Fruit fly (Drosophila melanogaster) whole organism, embryonic: ENCODE results near the gene CG34429.

ENCODE experiments used
- Adf1 ChIP-seq: fragments of 200-800 bp; sonication (Bioruptor generic); IDR thresholded peaks from 2 replicates; pipeline ENCODE4 v1.3.6; 2022; ENCODE audit warnings: missing biosample characterization, missing genetic modification characterization
- Atf6 ChIP-seq: fragments of 200-800 bp; sonication (Bioruptor generic); IDR thresholded peaks from 2 replicates; pipeline ENCODE4 v1.3.6; 2022; ENCODE audit warnings: missing biosample characterization, missing genetic modification characterization
- B-H2 ChIP-seq: fragments of 200-800 bp; sonication (Bioruptor generic); optimal IDR thresholded peaks from 2 replicates; lab custom pipeline; 2018; ENCODE audit warnings: missing biosample characterization, mild to moderate bottlenecking, missing genetic modification characterization
- Bgb ChIP-seq: fragments of 200-800 bp; sonication (Bioruptor generic); IDR thresholded peaks from 2 replicates; pipeline ENCODE4 v1.3.6; 2022; ENCODE audit warnings: missing biosample characterization, missing genetic modification characterization; ENCODE audit not compliant: partially characterized antibody
- Blimp-1 ChIP-seq: fragments of 200-800 bp; sonication (Bioruptor generic); optimal IDR thresholded peaks from 3 replicates; lab custom pipeline; 2018; ENCODE audit warnings: missing biosample characterization, missing genetic modification characterization, mild to moderate bottlenecking, moderate library complexity, missing genetic modification reagents
- CG10366 ChIP-seq: fragments of 200-800 bp; sonication (Bioruptor generic); IDR thresholded peaks from 2 replicates; pipeline ENCODE4 v1.3.6; 2022; ENCODE audit warnings: missing biosample characterization, missing genetic modification characterization
- CG10654 ChIP-seq: fragments of 200-800 bp; sonication (Bioruptor generic); optimal IDR thresholded peaks from 2 replicates; lab custom pipeline; 2016; ENCODE audit warnings: missing biosample characterization, missing genetic modification characterization
- CG12104 ChIP-seq: fragments of 200-800 bp; sonication (Bioruptor generic); optimal IDR thresholded peaks from 3 replicates; lab custom pipeline; 2016; ENCODE audit warnings: missing biosample characterization, missing genetic modification characterization
- CG13287 ChIP-seq: fragments of 200-800 bp; sonication (Bioruptor generic); IDR thresholded peaks from 2 replicates; pipeline ENCODE4 v1.3.6; 2022; ENCODE audit warnings: missing biosample characterization, missing genetic modification characterization; ENCODE audit not compliant: partially characterized antibody
- CG14667 ChIP-seq: fragments of 200-800 bp; sonication (Bioruptor generic); IDR thresholded peaks from 2 replicates; pipeline ENCODE4 v1.3.6; 2022; ENCODE audit warnings: missing biosample characterization, missing genetic modification characterization
- CG15514 ChIP-seq: fragments of 200-800 bp; sonication (Bioruptor generic); optimal IDR thresholded peaks from 3 replicates; lab custom pipeline; 2017; ENCODE audit warnings: missing biosample characterization, missing genetic modification characterization, mild to moderate bottlenecking, moderate library complexity, missing genetic modification reagents
- CG2129 ChIP-seq: fragments of 200-800 bp; sonication (Bioruptor generic); IDR thresholded peaks from 2 replicates; pipeline ENCODE4 v1.3.6; 2022; ENCODE audit warnings: missing biosample characterization, missing genetic modification characterization; ENCODE audit not compliant: partially characterized antibody
- CG30020 ChIP-seq: fragments of 200-800 bp; optimal IDR thresholded peaks from 2 replicates; lab custom pipeline; 2019; ENCODE audit warnings: missing biosample characterization, mild to moderate bottlenecking, missing genetic modification characterization, moderate library complexity
- CG32767 ChIP-seq: fragments of 200-800 bp; sonication (Bioruptor generic); IDR thresholded peaks from 2 replicates; pipeline ENCODE4 v1.3.6; 2022; ENCODE audit warnings: missing biosample characterization, missing genetic modification characterization
- CG43689 ChIP-seq: fragments of 200-800 bp; sonication (Bioruptor generic); IDR thresholded peaks from 2 replicates; pipeline ENCODE4 v1.3.6; 2022; ENCODE audit warnings: missing biosample characterization, missing genetic modification characterization
- CG4854 ChIP-seq: fragments of 200-800 bp; sonication (Bioruptor generic); optimal IDR thresholded peaks from 2 replicates; lab custom pipeline; 2016; ENCODE audit warnings: missing biosample characterization, missing genetic modification characterization, inconsistent platforms
- CG7745 ChIP-seq: fragments of 200-800 bp; sonication (Bioruptor generic); optimal IDR thresholded peaks from 2 replicates; lab custom pipeline; 2018; ENCODE audit warnings: missing biosample characterization, mild to moderate bottlenecking, missing genetic modification characterization, moderate library complexity
- CG9609 ChIP-seq: fragments of 200-800 bp; sonication (Bioruptor generic); optimal IDR thresholded peaks from 3 replicates; lab custom pipeline; 2016; ENCODE audit warnings: missing biosample characterization, missing genetic modification characterization
- Doc2 ChIP-seq: fragments of 200-800 bp; sonication (Bioruptor generic); IDR thresholded peaks from 2 replicates; pipeline ENCODE4 v1.3.6; 2022; ENCODE audit warnings: missing biosample characterization, missing genetic modification characterization
- Doc3 ChIP-seq: fragments of 200-800 bp; sonication (Bioruptor generic); IDR thresholded peaks from 3 replicates; pipeline ENCODE4 v1.3.6; 2022; ENCODE audit warnings: missing biosample characterization, missing genetic modification characterization; ENCODE audit not compliant: partially characterized antibody
- Ets65A ChIP-seq: fragments of 200-800 bp; sonication (Bioruptor generic); peaks from one replicate; lab custom pipeline; 2016; ENCODE audit warnings: missing biosample characterization, missing genetic modification characterization
- Lpt ChIP-seq: fragments of >200 bp; optimal IDR thresholded peaks from 2 replicates; lab custom pipeline; 2018; ENCODE audit warnings: missing biosample characterization, missing genetic modification characterization
- NC2α ChIP-seq: fragments of 200-800 bp; sonication (Bioruptor generic); optimal IDR thresholded peaks from 2 replicates; lab custom pipeline; 2016; ENCODE audit warnings: missing biosample characterization, missing genetic modification characterization
- Opbp ChIP-seq: fragments of 200-800 bp; sonication (Bioruptor generic); IDR thresholded peaks from 3 replicates; pipeline ENCODE4 v1.3.6; 2022; ENCODE audit warnings: missing biosample characterization, missing genetic modification characterization; ENCODE audit not compliant: partially characterized antibody
- PHDP ChIP-seq: fragments of 200-800 bp; sonication (Bioruptor generic); optimal IDR thresholded peaks from 3 replicates; lab custom pipeline; 2018; ENCODE audit warnings: missing biosample characterization, mild to moderate bottlenecking, missing genetic modification characterization, moderate library complexity
- Rfx ChIP-seq: fragments of 200-800 bp; sonication (Bioruptor generic); IDR thresholded peaks from 2 replicates; pipeline ENCODE4 v1.3.6; 2022; ENCODE audit warnings: missing biosample characterization, missing genetic modification characterization
- Sox102F ChIP-seq: fragments of 200-800 bp; sonication (Bioruptor generic); optimal IDR thresholded peaks from 2 replicates; lab custom pipeline; 2018; ENCODE audit warnings: missing biosample characterization, mild to moderate bottlenecking, missing genetic modification characterization, moderate library complexity
- ab ChIP-seq: fragments of 200-800 bp; sonication (Bioruptor generic); optimal IDR thresholded peaks from 2 replicates; lab custom pipeline; 2016; ENCODE audit warnings: missing biosample characterization, missing genetic modification characterization
- ap ChIP-seq: fragments of 200-800 bp; sonication (Bioruptor generic); IDR thresholded peaks from 2 replicates; pipeline ENCODE4 v1.3.6; 2022; ENCODE audit warnings: missing biosample characterization, missing genetic modification characterization
- ato ChIP-seq: fragments of 200-800 bp; sonication (Bioruptor generic); IDR thresholded peaks from 2 replicates; pipeline ENCODE4 v1.3.6; 2022; ENCODE audit warnings: missing biosample characterization, missing genetic modification characterization; ENCODE audit not compliant: partially characterized antibody
- bcd ChIP-seq: fragments of 200-800 bp; sonication (Bioruptor generic); optimal IDR thresholded peaks from 2 replicates; lab custom pipeline; 2017; ENCODE audit warnings: missing biosample characterization, mild to moderate bottlenecking, missing genetic modification characterization
- dati ChIP-seq: fragments of 200-800 bp; sonication (Bioruptor generic); IDR thresholded peaks from 2 replicates; pipeline ENCODE4 v1.3.6; 2022; ENCODE audit warnings: missing biosample characterization, missing genetic modification characterization
- ems ChIP-seq: fragments of 200-800 bp; sonication (Bioruptor generic); optimal IDR thresholded peaks from 3 replicates; lab custom pipeline; 2016; ENCODE audit warnings: missing biosample characterization, missing genetic modification characterization
- esg ChIP-seq: fragments of 200-800 bp; sonication (Bioruptor generic); conservative IDR thresholded peaks from 2 replicates; pipeline ENCODE4 v1.3.6; 2022; ENCODE audit warnings: missing biosample characterization, missing genetic modification characterization
- fd96Cb ChIP-seq: fragments of 200-800 bp; sonication (Bioruptor generic); optimal IDR thresholded peaks from 2 replicates; lab custom pipeline; 2018; ENCODE audit warnings: missing biosample characterization, mild to moderate bottlenecking, missing genetic modification characterization, moderate library complexity
- hkb ChIP-seq, 2 experiments: fragments of 200-800 bp in 1 of 2; fragments of >200 bp in 1 of 2; sonication (Bioruptor generic) in 1 of 2; IDR thresholded peaks in 1 of 2; optimal IDR thresholded peaks in 1 of 2; 2 replicates each; pipeline versions ENCODE4 v1.3.6 to Lab custom; 2017 to 2022; ENCODE audit warnings: missing biosample characterization in 1 of 2, missing genetic modification characterization in 1 of 2
- knrl ChIP-seq: fragments of 200-800 bp; sonication (Bioruptor generic); IDR thresholded peaks from 3 replicates; pipeline ENCODE4 v1.3.6; 2022; ENCODE audit warnings: missing biosample characterization, missing genetic modification characterization; ENCODE audit not compliant: partially characterized antibody
- pita ChIP-seq: fragments of 200-800 bp; sonication (Bioruptor generic); optimal IDR thresholded peaks from 2 replicates; lab custom pipeline; 2017; ENCODE audit warnings: missing biosample characterization, mild to moderate bottlenecking, missing genetic modification characterization
- pnt ChIP-seq: fragments of 200-800 bp; sonication (Bioruptor generic); optimal IDR thresholded peaks from 3 replicates; lab custom pipeline; 2016; ENCODE audit warnings: missing biosample characterization, missing genetic modification characterization
- ranshi ChIP-seq: fragments of 200-800 bp; sonication (Bioruptor generic); IDR thresholded peaks from 2 replicates; pipeline ENCODE4 v1.3.6; 2022; ENCODE audit warnings: missing biosample characterization, missing genetic modification characterization
- repo ChIP-seq: fragments of 200-800 bp; sonication (Bioruptor generic); optimal IDR thresholded peaks from 2 replicates; lab custom pipeline; 2016; ENCODE audit warnings: missing biosample characterization, missing genetic modification characterization
- rib ChIP-seq: fragments of 200-800 bp; sonication (Bioruptor generic); IDR thresholded peaks from 2 replicates; pipeline ENCODE4 v1.3.6; 2022; ENCODE audit warnings: missing biosample characterization, missing genetic modification characterization
- salm ChIP-seq: fragments of 200-800 bp; sonication (Bioruptor generic); optimal IDR thresholded peaks from 2 replicates; lab custom pipeline; 2018; ENCODE audit warnings: missing biosample characterization, mild to moderate bottlenecking, missing genetic modification characterization
- shn ChIP-seq: fragments of 200-800 bp; sonication (Bioruptor generic); optimal IDR thresholded peaks from 3 replicates; lab custom pipeline; 2016; ENCODE audit warnings: missing biosample characterization, missing genetic modification characterization
- sisA ChIP-seq: fragments of 200-800 bp; sonication (Bioruptor generic); IDR thresholded peaks from 2 replicates; pipeline ENCODE4 v1.3.6; 2022; ENCODE audit warnings: missing biosample characterization, missing genetic modification characterization
- sob ChIP-seq: fragments of 200-800 bp; sonication (Bioruptor generic); IDR thresholded peaks from 2 replicates; pipeline ENCODE4 v1.3.6; 2022; ENCODE audit warnings: missing biosample characterization, missing genetic modification characterization
- tup ChIP-seq: fragments of 200-800 bp; sonication (Bioruptor generic); optimal IDR thresholded peaks from 2 replicates; lab custom pipeline; 2016; ENCODE audit warnings: missing biosample characterization, mild to moderate bottlenecking, missing genetic modification characterization, moderate library complexity
- vvl ChIP-seq: fragments of 200-800 bp; sonication (Bioruptor generic); IDR thresholded peaks from 2 replicates; pipeline ENCODE4 v1.3.6; 2022; ENCODE audit warnings: missing biosample characterization, missing genetic modification characterization
- wdn ChIP-seq: fragments of 200-800 bp; sonication (Bioruptor generic); IDR thresholded peaks from 2 replicates; pipeline ENCODE4 v1.3.6; 2022; ENCODE audit warnings: missing biosample characterization, missing genetic modification characterization

The CG34429 gene

dm6 chr3L:13015823-13016465 lies 46.9 kb upstream of the CG34429 start, which contains the start of gene CG11267 (continued):
- TF ChIP-seq CG32767 (GFP tag; lab: Robert Waterston, UW) (peak; percentile 62), CG9609 (GFP tag; lab: Kevin White, UChicago) (peak; percentile 77), Blimp-1 (peak; percentile 78), CG13287 (GFP tag; lab: Robert Waterston, UW) (no peak), ap (peak; percentile 91), fd96Cb (peak; percentile 85), Opbp (GFP tag; lab: Robert Waterston, UW) (0 out of 3 replicates have a peak, but pooled peaks have one; percentile 35), Adf1 (no peak), knrl (GFP tag; lab: Robert Waterston, UW) (no peak), esg (GFP tag; lab: Robert Waterston, UW) (peak; percentile 93), ems (GFP tag; lab: Kevin White, UChicago) (peak; percentile 73), sob (GFP tag; lab: Robert Waterston, UW) (peak; percentile 93), wdn (GFP tag; lab: Robert Waterston, UW) (peak; percentile 88), Ets65A (GFP tag; lab: Kevin White, UChicago) (peak; percentile 98), CG7745 (tag; lab: Kevin White, UChicago) (no peak), rib (GFP tag; lab: Robert Waterston, UW) (peak; percentile 79), CG14667 (GFP tag; lab: Robert Waterston, UW) (peak; percentile 79), Atf6 (GFP tag; lab: Robert Waterston, UW) (peak; percentile 93), pita (no peak), bcd (GFP tag; lab: Kevin White, UChicago) (peak; percentile 84), repo (peak; percentile 47), CG4854 (GFP tag; lab: Kevin White, UChicago) (peak; percentile 64), CG2129 (GFP tag; lab: Robert Waterston, UW) (no peak), CG30020 (tag; lab: Kevin White, UChicago) (peak; percentile 71), Doc2 (GFP tag; lab: Robert Waterston, UW) (no peak), pnt (GFP tag; lab: Kevin White, UChicago) (peak; percentile 80), ab (GFP tag; lab: Kevin White, UChicago) (peak; percentile 72), salm (peak; percentile 56), hkb (optimal IDR thresholded peaks at IDR 0.05; lab: Kevin White, UChicago) (no peak), hkb (GFP tag; IDR thresholded peaks at IDR 0.05; lab: Robert Waterston, UW) (peak; percentile 94), Sox102F (peak; percentile 82), Lpt (GFP tag; lab: Kevin White, UChicago) (no peak), shn (GFP tag; lab: Kevin White, UChicago) (peak; percentile 51), PHDP (tag; lab: Kevin White, UChicago) (peak; percentile 81), CG43689 (GFP tag; lab: Robert Waterston, UW) (no peak), Rfx (GFP tag; lab: Robert Waterston, UW) (peak; percentile 95), ato (GFP tag; lab: Robert Waterston, UW) (no peak), ranshi (GFP tag; lab: Robert Waterston, UW) (peak; percentile 91), CG10654 (GFP tag; lab: Kevin White, UChicago) (peak; percentile 86), sisA (GFP tag; lab: Robert Waterston, UW) (peak; percentile 93), Bgb (GFP tag; lab: Robert Waterston, UW) (no peak), CG15514 (peak; percentile 77), B-H2 (GFP tag; lab: Kevin White, UChicago) (peak; percentile 39), CG10366 (GFP tag; lab: Robert Waterston, UW) (peak; percentile 87), tup (GFP tag; lab: Kevin White, UChicago) (peak; percentile 73), Doc3 (GFP tag; lab: Robert Waterston, UW) (0 out of 3 replicates have a peak, but pooled peaks have one; percentile 21), vvl (GFP tag; lab: Robert Waterston, UW) (peak; percentile 96), dati (GFP tag; lab: Robert Waterston, UW) (peak; percentile 66), NC2α (GFP tag; lab: Kevin White, UChicago) (no peak), CG12104 (GFP tag; lab: Kevin White, UChicago) (peak; percentile 85)
